Worm (Caenorhabditis elegans): ENCODE data around the gene ztf-7.

- TF ChIP-seq dmd-8 (GFP tag; IDR thresholded peaks at IDR 0.05) = no peak
- no peak for TF ChIP-seq lin-39 (tag; optimal IDR thresholded peaks at IDR 0.05)
- TF ChIP-seq Y48G9A.11 (GFP tag; IDR thresholded peaks at IDR 0.05) = no peak
- TF ChIP-seq aly-2 (tag; optimal IDR thresholded peaks at IDR 0.05) = no peak
Measured at ce11 chrV:9833900-9834299, 44.4 kb upstream of the ztf-7 start, which contains the start of gene sru-40.
